Fruit fly (Drosophila melanogaster) whole organism, embryonic: ENCODE measurements around the gene CG42585.
A peak's percentile ranks its signal among the peaks of the same experiment; 100 is the strongest.

ENCODE experiments used
- B-H1 ChIP-seq: fragments of 200-800 bp; sonication (Bioruptor generic); IDR thresholded peaks from 3 replicates; pipeline ENCODE4 v1.3.6; 2022; ENCODE audit warnings: missing biosample characterization, missing genetic modification characterization
- CG10462 ChIP-seq: fragments of 200-800 bp; sonication (Bioruptor generic); optimal IDR thresholded peaks from 2 replicates; lab custom pipeline; 2016; ENCODE audit warnings: missing biosample characterization, missing genetic modification characterization
- CG11560 ChIP-seq: fragments of 200-800 bp; sonication (Bioruptor generic); IDR thresholded peaks from 3 replicates; pipeline ENCODE4 v1.3.6; 2022; ENCODE audit warnings: missing biosample characterization, missing genetic modification characterization
- CG12942 ChIP-seq: fragments of 200-800 bp; sonication (Bioruptor generic); optimal IDR thresholded peaks from 3 replicates; lab custom pipeline; 2016; ENCODE audit warnings: missing biosample characterization, missing genetic modification characterization
- CG13287 ChIP-seq: fragments of 200-800 bp; sonication (Bioruptor generic); IDR thresholded peaks from 2 replicates; pipeline ENCODE4 v1.3.6; 2022; ENCODE audit warnings: missing biosample characterization, missing genetic modification characterization; ENCODE audit not compliant: partially characterized antibody
- CG14441 ChIP-seq: fragments of 200-800 bp; sonication (Bioruptor generic); IDR thresholded peaks from 2 replicates; pipeline ENCODE4 v1.3.6; 2022; ENCODE audit warnings: missing biosample characterization, missing genetic modification characterization
- CG14667 ChIP-seq: fragments of 200-800 bp; sonication (Bioruptor generic); IDR thresholded peaks from 2 replicates; pipeline ENCODE4 v1.3.6; 2022; ENCODE audit warnings: missing biosample characterization, missing genetic modification characterization
- CG14860 ChIP-seq: fragments of 200-800 bp; sonication (Bioruptor generic); IDR thresholded peaks from 3 replicates; pipeline ENCODE4 v1.3.6; 2022; ENCODE audit warnings: missing biosample characterization, missing genetic modification characterization; ENCODE audit not compliant: partially characterized antibody
- CG14965 ChIP-seq: fragments of 200-800 bp; sonication (Bioruptor generic); optimal IDR thresholded peaks from 2 replicates; lab custom pipeline; 2016; ENCODE audit warnings: missing biosample characterization, missing genetic modification characterization, borderline replicate concordance
- CG15269 ChIP-seq: fragments of 200-800 bp; sonication (Bioruptor generic); optimal IDR thresholded peaks from 2 replicates; lab custom pipeline; 2018; ENCODE audit warnings: missing biosample characterization, mild to moderate bottlenecking, missing genetic modification characterization, moderate library complexity
- CG17829 ChIP-seq: fragments of 200-800 bp; optimal IDR thresholded peaks from 2 replicates; lab custom pipeline; 2019; ENCODE audit warnings: missing biosample characterization, mild to moderate bottlenecking, missing genetic modification characterization, moderate library complexity
- CG2202 ChIP-seq: fragments of 200-800 bp; sonication (Bioruptor generic); optimal IDR thresholded peaks from 2 replicates; lab custom pipeline; 2018; ENCODE audit warnings: missing biosample characterization, mild to moderate bottlenecking, missing genetic modification characterization
- CG31365 ChIP-seq: fragments of 200-800 bp; sonication (Bioruptor generic); optimal IDR thresholded peaks from 2 replicates; lab custom pipeline; 2018; ENCODE audit warnings: missing biosample characterization, mild to moderate bottlenecking, missing genetic modification characterization
- CG33557 ChIP-seq: fragments of 200-800 bp; sonication (Bioruptor generic); optimal IDR thresholded peaks from 2 replicates; lab custom pipeline; 2019; ENCODE audit warnings: missing biosample characterization, mild to moderate bottlenecking, missing genetic modification characterization, moderate library complexity
- CG34376 ChIP-seq: fragments of 200-800 bp; sonication (Bioruptor generic); optimal IDR thresholded peaks from 2 replicates; lab custom pipeline; 2018; ENCODE audit warnings: missing biosample characterization, mild to moderate bottlenecking, missing genetic modification characterization
- CG3847 ChIP-seq: fragments of 200-800 bp; sonication (Bioruptor generic); IDR thresholded peaks from 2 replicates; pipeline ENCODE4 v1.3.6; 2022; ENCODE audit warnings: missing biosample characterization, missing genetic modification characterization
- CG6854 ChIP-seq: fragments of 200-800 bp; sonication (Bioruptor generic); optimal IDR thresholded peaks from 3 replicates; lab custom pipeline; 2017; ENCODE audit warnings: missing biosample characterization, mild to moderate bottlenecking, missing genetic modification characterization
- CG7357 ChIP-seq: fragments of 200-800 bp; sonication (Bioruptor generic); IDR thresholded peaks from 3 replicates; pipeline ENCODE4 v1.3.6; 2022; ENCODE audit warnings: missing biosample characterization, missing genetic modification characterization
- CG8089 ChIP-seq: fragments of 200-800 bp; sonication (Bioruptor generic); optimal IDR thresholded peaks from 3 replicates; lab custom pipeline; 2016; ENCODE audit warnings: missing biosample characterization, missing genetic modification characterization
- CG8765 ChIP-seq: fragments of 200-800 bp; sonication (Bioruptor generic); IDR thresholded peaks from 2 replicates; pipeline ENCODE4 v1.3.6; 2022; ENCODE audit warnings: missing biosample characterization, missing genetic modification characterization
- CG9609 ChIP-seq: fragments of 200-800 bp; sonication (Bioruptor generic); optimal IDR thresholded peaks from 3 replicates; lab custom pipeline; 2016; ENCODE audit warnings: missing biosample characterization, missing genetic modification characterization
- CG9876 ChIP-seq: fragments of 200-800 bp; sonication (Bioruptor generic); optimal IDR thresholded peaks from 2 replicates; lab custom pipeline; 2016; ENCODE audit warnings: missing biosample characterization, missing genetic modification characterization
- CoRest ChIP-seq: fragments of 200-800 bp; sonication (Bioruptor generic); optimal IDR thresholded peaks from 3 replicates; lab custom pipeline; 2018; ENCODE audit warnings: missing biosample characterization, mild to moderate bottlenecking, missing genetic modification characterization, moderate library complexity
- Dfd ChIP-seq, 2 experiments: fragments of >200 bp; optimal IDR thresholded peaks; 2 replicates each; lab custom pipeline; 2017; ENCODE audit warnings: missing biosample characterization in 2 of 2, missing genetic modification characterization in 2 of 2
- Dp ChIP-seq: fragments of 200-800 bp; sonication (Bioruptor generic); optimal IDR thresholded peaks from 2 replicates; lab custom pipeline; 2018; ENCODE audit warnings: missing biosample characterization, mild to moderate bottlenecking, missing genetic modification characterization, moderate library complexity
- Ets97D ChIP-seq: fragments of 200-800 bp; sonication (Bioruptor generic); optimal IDR thresholded peaks from 3 replicates; lab custom pipeline; 2016; ENCODE audit warnings: missing biosample characterization, missing genetic modification characterization
- H2.0 ChIP-seq: fragments of 200-800 bp; sonication (Bioruptor generic); IDR thresholded peaks from 2 replicates; pipeline ENCODE4 v1.3.6; 2022; ENCODE audit warnings: missing biosample characterization, missing genetic modification characterization
- HLH4C ChIP-seq: fragments of 200-800 bp; sonication (Bioruptor generic); IDR thresholded peaks from 3 replicates; pipeline ENCODE4 v1.3.6; 2022; ENCODE audit warnings: missing biosample characterization, missing genetic modification characterization; ENCODE audit not compliant: partially characterized antibody
- Hmx ChIP-seq: fragments of 200-800 bp; sonication (Bioruptor generic); optimal IDR thresholded peaks from 2 replicates; lab custom pipeline; 2016; ENCODE audit warnings: missing biosample characterization, missing genetic modification characterization
- NC2β ChIP-seq: fragments of 200-800 bp; sonication (Bioruptor generic); optimal IDR thresholded peaks from 2 replicates; lab custom pipeline; 2016; ENCODE audit warnings: missing biosample characterization, missing genetic modification characterization
- Oli ChIP-seq: fragments of 200-800 bp; sonication (Bioruptor generic); optimal IDR thresholded peaks from 2 replicates; lab custom pipeline; 2018; ENCODE audit warnings: missing biosample characterization, mild to moderate bottlenecking, missing genetic modification characterization, moderate library complexity
- Spps ChIP-seq: fragments of 200-800 bp; sonication (Bioruptor generic); optimal IDR thresholded peaks from 2 replicates; lab custom pipeline; 2018; ENCODE audit warnings: missing biosample characterization, mild to moderate bottlenecking, missing genetic modification characterization
- Sry-δ ChIP-seq: fragments of 200-800 bp; sonication (Bioruptor generic); optimal IDR thresholded peaks from 2 replicates; lab custom pipeline; 2016; ENCODE audit warnings: missing biosample characterization, missing genetic modification characterization
- br ChIP-seq: fragments of >200 bp; optimal IDR thresholded peaks from 2 replicates; lab custom pipeline; 2017
- ci ChIP-seq: fragments of 200-800 bp; sonication (Bioruptor generic); IDR thresholded peaks from 3 replicates; pipeline ENCODE4 v1.3.6; 2022; ENCODE audit warnings: missing biosample characterization, missing genetic modification characterization
- crol ChIP-seq: fragments of 200-800 bp; sonication (Bioruptor generic); IDR thresholded peaks from 2 replicates; pipeline ENCODE4 v1.3.6; 2022; ENCODE audit warnings: missing biosample characterization, missing genetic modification characterization
- crp ChIP-seq, 2 experiments: fragments of 200-800 bp; sonication (Bioruptor generic); optimal IDR thresholded peaks; 2 replicates in 1 of 2; 3 replicates in 1 of 2; lab custom pipeline; 2017; ENCODE audit warnings: missing biosample characterization in 2 of 2, missing genetic modification characterization in 2 of 2, mild to moderate bottlenecking in 1 of 2, moderate library complexity in 1 of 2
- dati ChIP-seq: fragments of 200-800 bp; sonication (Bioruptor generic); IDR thresholded peaks from 2 replicates; pipeline ENCODE4 v1.3.6; 2022; ENCODE audit warnings: missing biosample characterization, missing genetic modification characterization
- esg ChIP-seq: fragments of 200-800 bp; sonication (Bioruptor generic); conservative IDR thresholded peaks from 2 replicates; pipeline ENCODE4 v1.3.6; 2022; ENCODE audit warnings: missing biosample characterization, missing genetic modification characterization
- eve ChIP-seq, 2 experiments: fragments of >200 bp; optimal IDR thresholded peaks; 2 replicates each; lab custom pipeline; 2017; ENCODE audit warnings: missing biosample characterization in 2 of 2, missing genetic modification characterization in 2 of 2
- jigr1 ChIP-seq: fragments of 200-800 bp; sonication (Bioruptor generic); IDR thresholded peaks from 3 replicates; pipeline ENCODE4 v1.3.6; 2022; ENCODE audit warnings: missing biosample characterization, missing genetic modification characterization
- nmo ChIP-seq: fragments of 200-800 bp; sonication (Bioruptor generic); optimal IDR thresholded peaks from 2 replicates; lab custom pipeline; 2018; ENCODE audit warnings: missing biosample characterization, mild to moderate bottlenecking, missing genetic modification characterization, moderate library complexity
- oc ChIP-seq: fragments of 200-800 bp; sonication (Bioruptor generic); optimal IDR thresholded peaks from 2 replicates; lab custom pipeline; 2018; ENCODE audit warnings: missing biosample characterization, mild to moderate bottlenecking, missing genetic modification characterization, moderate library complexity
- phol ChIP-seq: fragments of 200-800 bp; sonication (Bioruptor generic); optimal IDR thresholded peaks from 3 replicates; lab custom pipeline; 2018; ENCODE audit warnings: missing biosample characterization, mild to moderate bottlenecking, missing genetic modification characterization, moderate library complexity
- run ChIP-seq: fragments of 200-800 bp; sonication (Bioruptor generic); optimal IDR thresholded peaks from 3 replicates; lab custom pipeline; 2018; ENCODE audit warnings: missing biosample characterization, mild to moderate bottlenecking, missing genetic modification characterization
- sr ChIP-seq: fragments of 200-800 bp; sonication (Bioruptor generic); IDR thresholded peaks from 3 replicates; pipeline ENCODE4 v1.3.6; 2022; ENCODE audit warnings: missing biosample characterization, missing genetic modification characterization
- stwl ChIP-seq: fragments of 200-800 bp; sonication (Bioruptor generic); optimal IDR thresholded peaks from 3 replicates; lab custom pipeline; 2018; ENCODE audit warnings: missing biosample characterization, mild to moderate bottlenecking, missing genetic modification characterization, moderate library complexity
- ttk ChIP-seq: fragments of 200-800 bp; sonication (Bioruptor generic); IDR thresholded peaks from 2 replicates; pipeline ENCODE4 v2.1.2; 2022; ENCODE audit warnings: missing biosample characterization, missing genetic modification characterization
- vvl ChIP-seq: fragments of 200-800 bp; sonication (Bioruptor generic); IDR thresholded peaks from 2 replicates; pipeline ENCODE4 v1.3.6; 2022; ENCODE audit warnings: missing biosample characterization, missing genetic modification characterization
- wdn ChIP-seq: fragments of 200-800 bp; sonication (Bioruptor generic); IDR thresholded peaks from 2 replicates; pipeline ENCODE4 v1.3.6; 2022; ENCODE audit warnings: missing biosample characterization, missing genetic modification characterization
- wek ChIP-seq: fragments of 200-800 bp; sonication (Bioruptor generic); optimal IDR thresholded peaks from 3 replicates; lab custom pipeline; 2018; ENCODE audit warnings: missing biosample characterization, mild to moderate bottlenecking, missing genetic modification characterization, moderate library complexity

Gene CG42585

DNA sequence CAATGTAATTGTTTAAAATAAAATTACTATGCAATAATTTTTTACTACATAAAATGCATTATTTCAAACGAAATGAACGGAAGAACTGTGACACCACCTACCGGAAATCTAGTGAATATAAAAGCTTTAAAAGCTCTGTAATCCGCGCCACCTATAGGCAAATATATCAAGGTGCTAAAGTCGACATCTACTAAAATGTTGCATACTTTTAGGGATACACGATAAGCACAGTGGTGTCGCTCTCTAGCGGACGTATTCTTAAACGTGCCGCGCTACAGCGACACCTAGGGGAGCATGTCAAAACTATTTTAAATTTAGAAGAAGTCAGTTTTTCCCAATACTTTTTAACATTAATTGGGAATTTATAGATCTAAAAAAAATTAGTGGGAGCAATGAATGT lies 33.5 kb upstream of the CG42585 start (continued):
- TF ChIP-seq CoRest (tag; lab: Kevin White, UChicago) = peak; percentile 59
- TF ChIP-seq wdn (GFP tag; lab: Robert Waterston, UW) = peak; percentile 50; the same call in 1 of the 2 replicates
- TF ChIP-seq CG15269 (tag; lab: Kevin White, UChicago) = peak; percentile 51
- peak; percentile 50 for TF ChIP-seq Sry-δ (GFP tag; lab: Kevin White, UChicago)
- TF ChIP-seq esg (GFP tag; lab: Robert Waterston, UW) = peak; percentile 56
- TF ChIP-seq vvl (GFP tag; lab: Robert Waterston, UW) = peak; percentile 85
- TF ChIP-seq Dp (GFP tag; lab: Kevin White, UChicago) = peak; percentile 57
- TF ChIP-seq oc (tag; lab: Kevin White, UChicago) = peak; percentile 13
- no peak for TF ChIP-seq crol
- no peak for TF ChIP-seq crp (GFP tag; optimal IDR thresholded peaks at IDR 0.05; lab: Kevin White, UChicago)
- TF ChIP-seq CG6854 (GFP tag; lab: Kevin White, UChicago) = peak; percentile 21
- no peak for TF ChIP-seq Dfd (GFP tag; optimal IDR thresholded peaks at IDR 0.05; lab: Kevin White, UChicago)
- peak; percentile 31 for TF ChIP-seq CG9876
- TF ChIP-seq dati (GFP tag; lab: Robert Waterston, UW) = no peak
- TF ChIP-seq phol (tag; lab: Kevin White, UChicago) = peak; percentile 55
- TF ChIP-seq CG14441 (GFP tag; lab: Robert Waterston, UW) = peak; percentile 66
- peak; percentile 43; the same call in 1 of the 3 replicates for TF ChIP-seq sr (GFP tag; lab: Robert Waterston, UW)
- TF ChIP-seq Hmx = peak; percentile 9
- TF ChIP-seq NC2β (GFP tag; lab: Kevin White, UChicago) = peak; percentile 75
- no peak for TF ChIP-seq CG2202 (tag; lab: Kevin White, UChicago)
- peak; percentile 67 for TF ChIP-seq CG14965 (GFP tag; lab: Kevin White, UChicago)
- peak; percentile 89 for TF ChIP-seq CG17829
- peak; percentile 37 for TF ChIP-seq CG12942
- peak; percentile 7; the same call in 1 of the 2 replicates for TF ChIP-seq CG13287 (GFP tag; lab: Robert Waterston, UW)
- peak; percentile 51 for TF ChIP-seq CG9609 (GFP tag; lab: Kevin White, UChicago)
- no peak for TF ChIP-seq eve (GFP tag; optimal IDR thresholded peaks at IDR 0.05; lab: Kevin White, UChicago)
- peak; percentile 15 for TF ChIP-seq Oli (tag; lab: Kevin White, UChicago)
- peak; percentile 16 for TF ChIP-seq Spps
- peak; percentile 58 for TF ChIP-seq nmo (GFP tag; lab: Kevin White, UChicago)
- TF ChIP-seq wek (GFP tag; lab: Kevin White, UChicago) = peak; percentile 28
- no peak for TF ChIP-seq CG11560 (tag; lab: Robert Waterston, UW)
- no peak for TF ChIP-seq CG33557 (GFP tag; lab: Kevin White, UChicago)
- TF ChIP-seq CG3847 (GFP tag; lab: Robert Waterston, UW) = peak; percentile 77
- TF ChIP-seq CG31365 = peak; percentile 66
- TF ChIP-seq CG7357 = peak; percentile 25; the same call in 1 of the 3 replicates
- peak; percentile 83 for TF ChIP-seq ci (GFP tag; lab: Robert Waterston, UW)
- TF ChIP-seq CG8765 = peak; percentile 42; the same call in 1 of the 2 replicates
- TF ChIP-seq CG10462 (GFP tag; lab: Kevin White, UChicago) = peak; percentile 36
- TF ChIP-seq CG8089 (GFP tag; lab: Kevin White, UChicago) = peak; percentile 36
- peak; percentile 57 for TF ChIP-seq CG14667 (GFP tag; lab: Robert Waterston, UW)
- TF ChIP-seq ttk (GFP tag; lab: Robert Waterston, UW) = peak; percentile 66
- peak; percentile 16 for TF ChIP-seq CG34376 (GFP tag; lab: Kevin White, UChicago)
- no peak for TF ChIP-seq jigr1 (GFP tag; lab: Robert Waterston, UW)
- TF ChIP-seq H2.0 (GFP tag; lab: Robert Waterston, UW) = peak; percentile 40; the same call in 1 of the 2 replicates
- peak; percentile 48 for TF ChIP-seq Ets97D (GFP tag; lab: Kevin White, UChicago)
- TF ChIP-seq B-H1 (GFP tag; lab: Robert Waterston, UW) = peak; percentile 54
- TF ChIP-seq br (lab: Kevin White, UChicago) = no peak
- no peak for TF ChIP-seq CG14860 (GFP tag; lab: Robert Waterston, UW)
- TF ChIP-seq stwl (tag; lab: Kevin White, UChicago) = peak; percentile 93
- TF ChIP-seq run (tag; lab: Kevin White, UChicago) = no peak
- no peak for TF ChIP-seq HLH4C
